Worm (Caenorhabditis elegans) whole organism, midembryonic: Measurements from ENCODE around the gene ekl-5.

ENCODE experiments used
- T22C8.4 ChIP-seq: fragments of 200-800 bp; sonication (Bioruptor generic); IDR thresholded peaks from 2 replicates; pipeline ENCODE4 v1.3.6; 2022; ENCODE audit warnings: missing genetic modification characterization, missing compliant biosample characterization
- cog-1 ChIP-seq: sonication (generic microtip); optimal IDR thresholded peaks from 2 replicates; lab custom pipeline; 2016; ENCODE audit warnings: missing genetic modification characterization, missing compliant biosample characterization
- flt-1 ChIP-seq: fragments of 200-800 bp; sonication (Bioruptor generic); IDR thresholded peaks from 2 replicates; pipeline ENCODE4 v1.3.6; 2022; ENCODE audit warnings: missing genetic modification characterization, missing compliant biosample characterization
- klf-2 ChIP-seq: fragments of 200-800 bp; sonication (Bioruptor generic); conservative IDR thresholded peaks from 2 replicates; pipeline ENCODE4 v1.3.6; 2022; ENCODE audit warnings: missing genetic modification reagents, missing genetic modification characterization, missing compliant biosample characterization
- med-1 ChIP-seq: sonication (generic microtip); optimal IDR thresholded peaks from 2 replicates; lab custom pipeline; 2017; ENCODE audit warnings: missing genetic modification characterization, mild to moderate bottlenecking, missing compliant biosample characterization, antibody characterized with exemption, missing genetic modification reagents; ENCODE audit not compliant: insufficient read depth
- ref-1 ChIP-seq: fragments of 200-800 bp; sonication (Bioruptor generic); conservative IDR thresholded peaks from 2 replicates; pipeline ENCODE4 v1.3.6; 2022; ENCODE audit warnings: missing genetic modification reagents, missing genetic modification characterization, missing compliant biosample characterization
- tab-1 ChIP-seq: fragments of 200-800 bp; sonication (Bioruptor generic); IDR thresholded peaks from 2 replicates; pipeline ENCODE4 v1.3.6; 2022; ENCODE audit warnings: missing genetic modification characterization, missing compliant biosample characterization
- ztf-29 ChIP-seq: fragments of 200-800 bp; sonication (Bioruptor generic); IDR thresholded peaks from 2 replicates; pipeline ENCODE4 v1.3.6; 2022; ENCODE audit warnings: missing genetic modification reagents, missing genetic modification characterization, missing compliant biosample characterization

- TF ChIP-seq flt-1 (GFP tag; lab: Robert Waterston, UW) = no peak
- no peak for TF ChIP-seq ref-1 (GFP tag; lab: Robert Waterston, UW)
- TF ChIP-seq cog-1 (tag; lab: Kevin White, UChicago) = no peak
- TF ChIP-seq ztf-29 = no peak
- TF ChIP-seq klf-2 (GFP tag; lab: Robert Waterston, UW) = no peak
- no peak for TF ChIP-seq med-1
- no peak for TF ChIP-seq tab-1 (GFP tag; lab: Robert Waterston, UW)
- no peak for TF ChIP-seq T22C8.4
Measured at ce11 chrX:13885131-13885530, 31.8 kb downstream of the ekl-5 start.
